Fruit fly (Drosophila melanogaster): ENCODE data around the gene CG15543.

DNA sequence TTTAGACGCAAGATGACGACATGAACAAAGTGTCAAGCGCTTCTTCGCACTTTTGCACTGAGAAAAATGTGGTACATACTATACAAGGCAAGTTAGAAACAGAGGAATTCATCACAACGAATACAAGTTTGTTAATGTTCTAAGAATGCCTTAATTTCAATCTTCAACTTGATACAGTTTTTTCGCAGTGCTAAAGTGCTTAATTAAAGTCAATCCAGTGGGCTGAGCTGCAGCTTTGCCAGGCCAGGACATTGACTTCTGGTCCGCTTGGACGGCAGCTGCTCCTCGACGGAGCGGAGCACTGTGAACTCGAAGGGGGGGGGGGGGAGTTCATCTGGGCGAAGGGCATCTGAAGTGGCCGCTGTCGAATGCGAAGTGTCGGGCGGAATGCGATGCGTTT lies 13.5 kb downstream of the CG15543 start:
- TF ChIP-seq psq (optimal IDR thresholded peaks at IDR 0.05) (no peak), EcR (GFP tag; optimal IDR thresholded peaks at IDR 0.05) (no peak), Dll (optimal IDR thresholded peaks at IDR 0.05) (no peak), CG8478 (optimal IDR thresholded peaks at IDR 0.05) (no peak)
